Fruit fly (Drosophila melanogaster) whole organism, prepupa: ENCODE measurements around the gene nanos.
A peak's percentile ranks its signal among the peaks of the same experiment; 100 is the strongest.

ENCODE experiments used
- Blimp-1 ChIP-seq: fragments of 200-800 bp; sonication (Bioruptor generic); optimal IDR thresholded peaks from 3 replicates; lab custom pipeline; 2017; ENCODE audit warnings: missing biosample characterization, missing genetic modification characterization, mild to moderate bottlenecking, moderate library complexity, missing genetic modification reagents
- CG10631 ChIP-seq: fragments of 200-800 bp; sonication (Bioruptor generic); optimal IDR thresholded peaks from 2 replicates; lab custom pipeline; 2016; ENCODE audit warnings: missing biosample characterization, missing genetic modification characterization
- CG10669 ChIP-seq: fragments of 200-800 bp; sonication (Bioruptor generic); optimal IDR thresholded peaks from 3 replicates; lab custom pipeline; 2018; ENCODE audit warnings: missing biosample characterization, mild to moderate bottlenecking, missing genetic modification characterization, moderate library complexity
- CG11762 ChIP-seq: fragments of 200-800 bp; sonication (Bioruptor generic); optimal IDR thresholded peaks from 3 replicates; lab custom pipeline; 2016; ENCODE audit warnings: missing biosample characterization, missing genetic modification characterization; ENCODE audit not compliant: insufficient read depth
- CG11902 ChIP-seq: fragments of 200-800 bp; sonication (Bioruptor generic); optimal IDR thresholded peaks from 3 replicates; lab custom pipeline; 2016; ENCODE audit warnings: missing biosample characterization, missing genetic modification characterization
- CG1621 ChIP-seq: fragments of 200-800 bp; sonication (Bioruptor generic); optimal IDR thresholded peaks from 3 replicates; lab custom pipeline; 2018; ENCODE audit warnings: missing biosample characterization, mild to moderate bottlenecking, missing genetic modification characterization
- CG16779 ChIP-seq: fragments of 200-800 bp; sonication (Bioruptor generic); optimal IDR thresholded peaks from 3 replicates; lab custom pipeline; 2017; ENCODE audit warnings: missing biosample characterization, mild to moderate bottlenecking, missing genetic modification characterization
- CG3032 ChIP-seq: fragments of 200-800 bp; optimal IDR thresholded peaks from 2 replicates; lab custom pipeline; 2019; ENCODE audit warnings: missing biosample characterization, mild to moderate bottlenecking, missing genetic modification characterization, moderate library complexity
- CG31627 ChIP-seq: fragments of 200-800 bp; sonication (Bioruptor generic); optimal IDR thresholded peaks from 3 replicates; lab custom pipeline; 2016; ENCODE audit warnings: missing biosample characterization, missing genetic modification characterization
- CG32006 ChIP-seq: fragments of 200-800 bp; sonication (Bioruptor generic); optimal IDR thresholded peaks from 3 replicates; lab custom pipeline; 2017; ENCODE audit warnings: missing biosample characterization, mild to moderate bottlenecking, missing genetic modification characterization
- CG34406 ChIP-seq: fragments of 200-800 bp; sonication (Bioruptor generic); optimal IDR thresholded peaks from 3 replicates; lab custom pipeline; 2016; ENCODE audit warnings: missing biosample characterization, missing genetic modification characterization
- CG3919 ChIP-seq: fragments of 200-800 bp; sonication (Bioruptor generic); optimal IDR thresholded peaks from 3 replicates; lab custom pipeline; 2016; ENCODE audit warnings: missing biosample characterization, missing genetic modification characterization
- CG4318 ChIP-seq: fragments of 200-800 bp; sonication (Bioruptor generic); optimal IDR thresholded peaks from 3 replicates; lab custom pipeline; 2017; ENCODE audit warnings: missing biosample characterization, mild to moderate bottlenecking, missing genetic modification characterization
- CG6163 ChIP-seq: fragments of 200-800 bp; sonication (Bioruptor generic); IDR thresholded peaks from 3 replicates; pipeline ENCODE4 v1.3.6; 2022; ENCODE audit warnings: missing biosample characterization, missing genetic modification characterization
- CG6276 ChIP-seq: fragments of 200-800 bp; sonication (Bioruptor generic); optimal IDR thresholded peaks from 2 replicates; lab custom pipeline; 2017; ENCODE audit warnings: missing biosample characterization, mild to moderate bottlenecking, missing genetic modification characterization
- CG6792 ChIP-seq: fragments of 200-800 bp; sonication (Bioruptor generic); optimal IDR thresholded peaks from 3 replicates; lab custom pipeline; 2016; ENCODE audit warnings: missing biosample characterization, missing genetic modification characterization
- CG6808 ChIP-seq: fragments of 200-800 bp; sonication (Bioruptor generic); optimal IDR thresholded peaks from 3 replicates; lab custom pipeline; 2017; ENCODE audit warnings: missing biosample characterization, missing genetic modification characterization, mild to moderate bottlenecking, moderate library complexity, missing genetic modification reagents
- CG6854 ChIP-seq: fragments of 200-800 bp; sonication (Bioruptor generic); optimal IDR thresholded peaks from 2 replicates; lab custom pipeline; 2017; ENCODE audit warnings: missing biosample characterization, mild to moderate bottlenecking, missing genetic modification characterization
- CG7368 ChIP-seq: fragments of 200-800 bp; sonication (Bioruptor generic); optimal IDR thresholded peaks from 3 replicates; lab custom pipeline; 2016; ENCODE audit warnings: missing biosample characterization, missing genetic modification characterization
- CG8119 ChIP-seq: fragments of 200-800 bp; sonication (Bioruptor generic); IDR thresholded peaks from 3 replicates; pipeline ENCODE4 v1.3.6; 2022; ENCODE audit warnings: missing biosample characterization, missing genetic modification characterization
- CG8632 ChIP-seq: fragments of 200-800 bp; sonication (Bioruptor generic); optimal IDR thresholded peaks from 3 replicates; lab custom pipeline; 2016; ENCODE audit warnings: missing biosample characterization, missing genetic modification characterization
- CG9139 ChIP-seq: fragments of 200-800 bp; sonication (Bioruptor generic); optimal IDR thresholded peaks from 3 replicates; lab custom pipeline; 2017; ENCODE audit warnings: missing biosample characterization, mild to moderate bottlenecking, missing genetic modification characterization
- Eip75B ChIP-seq: fragments of 200-800 bp; sonication (Bioruptor generic); optimal IDR thresholded peaks from 3 replicates; lab custom pipeline; 2016; ENCODE audit warnings: missing biosample characterization, missing genetic modification characterization
- Eip93F ChIP-seq: fragments of 200-800 bp; sonication (Bioruptor generic); optimal IDR thresholded peaks from 2 replicates; lab custom pipeline; 2016; ENCODE audit warnings: missing biosample characterization, mild to moderate bottlenecking, missing genetic modification characterization
- Ets21C ChIP-seq: fragments of 200-800 bp; sonication (Bioruptor generic); optimal IDR thresholded peaks from 3 replicates; lab custom pipeline; 2016; ENCODE audit warnings: missing biosample characterization, missing genetic modification characterization
- Ets96B ChIP-seq: fragments of 200-800 bp; optimal IDR thresholded peaks from 2 replicates; lab custom pipeline; 2019; ENCODE audit warnings: missing biosample characterization, mild to moderate bottlenecking, missing genetic modification characterization, moderate library complexity
- Gug ChIP-seq: fragments of 200-800 bp; sonication (Bioruptor generic); IDR thresholded peaks from 2 replicates; pipeline ENCODE4 v1.3.6; 2022; ENCODE audit warnings: missing biosample characterization, missing genetic modification characterization
- Hr38 ChIP-seq: sonication (Bioruptor generic); optimal IDR thresholded peaks from 2 replicates; lab custom pipeline; 2016; ENCODE audit warnings: missing biosample characterization, missing genetic modification characterization
- Hr39 ChIP-seq: fragments of 200-800 bp; sonication (Bioruptor generic); optimal IDR thresholded peaks from 2 replicates; lab custom pipeline; 2016; ENCODE audit warnings: missing biosample characterization, missing genetic modification characterization
- Hr4 ChIP-seq: fragments of 200-800 bp; sonication (Bioruptor generic); optimal IDR thresholded peaks from 3 replicates; lab custom pipeline; 2016; ENCODE audit warnings: missing biosample characterization, missing genetic modification characterization
- Lpt ChIP-seq: fragments of 200-800 bp; sonication (Bioruptor generic); optimal IDR thresholded peaks from 3 replicates; lab custom pipeline; 2016; ENCODE audit warnings: missing biosample characterization, missing genetic modification characterization
- Met ChIP-seq: fragments of 200-800 bp; sonication (Bioruptor generic); optimal IDR thresholded peaks from 3 replicates; lab custom pipeline; 2016; ENCODE audit warnings: missing biosample characterization, missing genetic modification characterization
- OdsH ChIP-seq: fragments of 200-800 bp; sonication (Bioruptor generic); optimal IDR thresholded peaks from 3 replicates; lab custom pipeline; 2016; ENCODE audit warnings: missing biosample characterization, missing genetic modification characterization
- Sox14 ChIP-seq: fragments of 200-800 bp; sonication (Bioruptor generic); optimal IDR thresholded peaks from 3 replicates; lab custom pipeline; 2016; ENCODE audit warnings: missing biosample characterization, missing genetic modification characterization
- Sox15 ChIP-seq: fragments of 200-800 bp; sonication (Bioruptor generic); optimal IDR thresholded peaks from 3 replicates; lab custom pipeline; 2016; ENCODE audit warnings: missing biosample characterization, missing genetic modification characterization
- acj6 ChIP-seq: fragments of 200-800 bp; sonication (Bioruptor generic); optimal IDR thresholded peaks from 3 replicates; lab custom pipeline; 2016; ENCODE audit warnings: missing biosample characterization, missing genetic modification characterization
- cyc ChIP-seq: fragments of 200-800 bp; sonication (Bioruptor generic); optimal IDR thresholded peaks from 3 replicates; lab custom pipeline; 2016; ENCODE audit warnings: missing biosample characterization, missing genetic modification characterization
- dac ChIP-seq: fragments of 200-800 bp; sonication (Bioruptor generic); optimal IDR thresholded peaks from 2 replicates; lab custom pipeline; 2017; ENCODE audit warnings: missing biosample characterization, mild to moderate bottlenecking, missing genetic modification characterization
- eg ChIP-seq: fragments of 200-800 bp; sonication (Bioruptor generic); IDR thresholded peaks from 3 replicates; pipeline ENCODE4 v1.3.6; 2022; ENCODE audit warnings: missing biosample characterization, missing genetic modification characterization
- esn ChIP-seq: fragments of 200-800 bp; sonication (Bioruptor generic); optimal IDR thresholded peaks from 2 replicates; lab custom pipeline; 2016; ENCODE audit warnings: missing biosample characterization, mild to moderate bottlenecking, missing genetic modification characterization, moderate library complexity
- fd59A ChIP-seq: fragments of 200-800 bp; sonication (Bioruptor generic); optimal IDR thresholded peaks from 2 replicates; lab custom pipeline; 2017; ENCODE audit warnings: missing biosample characterization, mild to moderate bottlenecking, missing genetic modification characterization, missing genetic modification reagents
- fd85E ChIP-seq: fragments of 200-800 bp; sonication (Bioruptor generic); optimal IDR thresholded peaks from 3 replicates; lab custom pipeline; 2016; ENCODE audit warnings: missing biosample characterization, missing genetic modification characterization
- lz ChIP-seq: fragments of 200-800 bp; sonication (Bioruptor generic); optimal IDR thresholded peaks from 3 replicates; lab custom pipeline; 2016; ENCODE audit warnings: missing biosample characterization, missing genetic modification characterization
- net ChIP-seq: fragments of 200-800 bp; sonication (Bioruptor generic); optimal IDR thresholded peaks from 3 replicates; lab custom pipeline; 2016; ENCODE audit warnings: missing biosample characterization, missing genetic modification characterization
- pdm3 ChIP-seq: fragments of 200-800 bp; sonication (Bioruptor generic); optimal IDR thresholded peaks from 3 replicates; lab custom pipeline; 2016; ENCODE audit warnings: missing biosample characterization, missing genetic modification characterization
- salr ChIP-seq, 2 experiments: fragments of 200-800 bp; sonication (Bioruptor generic); optimal IDR thresholded peaks; 3 replicates each; lab custom pipeline; 2016 to 2018; ENCODE audit warnings: missing biosample characterization in 2 of 2, missing genetic modification characterization in 2 of 2, mild to moderate bottlenecking in 1 of 2
- spab ChIP-seq: fragments of 200-800 bp; sonication (Bioruptor generic); optimal IDR thresholded peaks from 2 replicates; lab custom pipeline; 2017; ENCODE audit warnings: missing biosample characterization, mild to moderate bottlenecking, missing genetic modification characterization, missing genetic modification reagents
- ss ChIP-seq, 2 experiments: fragments of 200-800 bp; sonication (Bioruptor generic); optimal IDR thresholded peaks; 2 replicates in 1 of 2; 3 replicates in 1 of 2; lab custom pipeline; 2017 to 2018; ENCODE audit warnings: mild to moderate bottlenecking in 2 of 2, missing biosample characterization in 2 of 2, missing genetic modification characterization in 2 of 2, moderate library complexity in 1 of 2
- svp ChIP-seq: fragments of 200-800 bp; sonication (Bioruptor generic); peaks from one replicate; lab custom pipeline; 2016; ENCODE audit warnings: missing biosample characterization, missing genetic modification characterization
- topi ChIP-seq: fragments of 200-800 bp; sonication (Bioruptor generic); optimal IDR thresholded peaks from 3 replicates; lab custom pipeline; 2016; ENCODE audit warnings: missing biosample characterization, missing genetic modification characterization
- vri ChIP-seq: fragments of 200-800 bp; sonication (Bioruptor generic); optimal IDR thresholded peaks from 3 replicates; lab custom pipeline; 2016; ENCODE audit warnings: missing biosample characterization, mild to moderate bottlenecking, missing genetic modification characterization

Gene nanos

DNA sequence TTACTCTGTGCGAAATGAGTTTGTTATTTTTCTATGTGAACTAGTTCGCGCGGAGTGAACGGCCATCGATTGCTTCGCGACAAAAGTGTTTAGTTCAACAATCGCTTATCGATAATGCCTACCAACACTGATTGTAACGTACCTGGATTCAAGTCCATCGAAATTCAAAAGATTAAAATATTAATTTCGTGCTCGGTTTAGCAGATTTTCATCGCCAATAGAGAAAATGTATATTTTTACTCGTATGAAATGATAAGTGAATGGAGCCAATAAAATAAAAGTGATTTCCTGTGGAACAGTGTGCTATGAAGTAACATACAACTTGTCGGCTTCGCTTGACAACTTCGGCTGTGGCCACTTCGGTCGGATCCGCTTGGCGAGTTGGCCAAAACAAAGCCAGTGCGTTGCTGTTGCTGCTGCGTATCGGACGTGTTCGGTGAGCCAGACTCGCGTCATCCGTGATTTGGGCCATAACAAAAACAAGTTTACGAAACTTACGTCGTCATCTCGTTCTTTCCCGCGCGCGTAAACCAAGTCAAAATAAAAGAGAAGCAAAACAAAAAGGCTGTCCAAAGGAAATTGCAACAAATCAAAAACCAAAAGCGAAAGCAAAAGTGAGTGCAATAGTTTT is 23.3 kb downstream of the nanos start, which contains the start of the genes CG5555 and myd:
CG5555 (minus strand) TSS at position 276 of the 631 bp plus-strand sequence.
myd (plus strand) TSS at position 397 of the 631 bp plus-strand sequence.
- peak; percentile 70 for TF ChIP-seq CG34406
- TF ChIP-seq Hr38 = no peak
- no peak for TF ChIP-seq CG6276
- TF ChIP-seq CG16779 = no peak
- TF ChIP-seq CG9139 = peak; percentile 28
- TF ChIP-seq CG6808 = no peak
- TF ChIP-seq CG11762 (GFP tag; lab: Kevin White, UChicago) = no peak
- peak; percentile 76 for TF ChIP-seq Sox14
- peak; percentile 79 for TF ChIP-seq svp
- TF ChIP-seq net (GFP tag; lab: Kevin White, UChicago) = peak; percentile 34
- peak; percentile 33 for TF ChIP-seq CG1621 (tag; lab: Kevin White, UChicago)
- peak; percentile 75 for TF ChIP-seq pdm3 (GFP tag; lab: Kevin White, UChicago)
- TF ChIP-seq CG32006 (GFP tag; lab: Kevin White, UChicago) = no peak
- TF ChIP-seq OdsH (GFP tag; lab: Kevin White, UChicago) = peak; percentile 70
- TF ChIP-seq salr (GFP tag; optimal IDR thresholded peaks at IDR 0.05; lab: Kevin White, UChicago) = no peak
- peak; percentile 20 for TF ChIP-seq CG7368 (GFP tag; lab: Kevin White, UChicago)
- TF ChIP-seq CG10669 = no peak
- TF ChIP-seq CG10631 (GFP tag; lab: Kevin White, UChicago) = no peak
- TF ChIP-seq fd85E (GFP tag; lab: Kevin White, UChicago) = no peak
- TF ChIP-seq lz (GFP tag; lab: Kevin White, UChicago) = peak; percentile 66
- no peak for TF ChIP-seq dac (GFP tag; lab: Kevin White, UChicago)
- TF ChIP-seq CG3919 (GFP tag; lab: Kevin White, UChicago) = peak; percentile 16
- TF ChIP-seq esn = peak; percentile 74
- peak; percentile 16 for TF ChIP-seq Eip93F (GFP tag; lab: Kevin White, UChicago)
- peak; percentile 89 for TF ChIP-seq Blimp-1 (GFP tag; lab: Kevin White, UChicago)
- TF ChIP-seq ss (GFP tag; optimal IDR thresholded peaks at IDR 0.05; lab: Kevin White, UChicago) = peak; percentile 29 to 54
- TF ChIP-seq CG4318 (GFP tag; lab: Kevin White, UChicago) = peak; percentile 2
- peak; percentile 39 for TF ChIP-seq cyc (GFP tag; lab: Kevin White, UChicago)
- TF ChIP-seq Eip75B (GFP tag; lab: Kevin White, UChicago) = peak; percentile 68
- TF ChIP-seq CG11902 (GFP tag; lab: Kevin White, UChicago) = no peak
- TF ChIP-seq CG8119 (GFP tag; lab: Robert Waterston, UW) = no peak; the same call in 1 of the 3 replicates
- TF ChIP-seq CG6163 (GFP tag; lab: Robert Waterston, UW) = peak; percentile 59
- peak; percentile 48 for TF ChIP-seq CG3032 (tag; lab: Kevin White, UChicago)
- no peak for TF ChIP-seq spab
- peak; percentile 17 for TF ChIP-seq Lpt (GFP tag; lab: Kevin White, UChicago)
- TF ChIP-seq vri = peak; percentile 97
- peak; percentile 73 for TF ChIP-seq Hr4 (GFP tag; lab: Kevin White, UChicago)
- TF ChIP-seq Gug (GFP tag; lab: Robert Waterston, UW) = no peak
- TF ChIP-seq CG31627 (GFP tag; lab: Kevin White, UChicago) = peak; percentile 55
- TF ChIP-seq fd59A (GFP tag; lab: Kevin White, UChicago) = peak; percentile 11
- peak; percentile 51 for TF ChIP-seq CG6792 (GFP tag; lab: Kevin White, UChicago)
- TF ChIP-seq topi = peak; percentile 57
- no peak; the same call in none of the 3 replicates for TF ChIP-seq eg (GFP tag; lab: Robert Waterston, UW)
- peak; percentile 62 for TF ChIP-seq Met (GFP tag; lab: Kevin White, UChicago)
- peak; percentile 53 for TF ChIP-seq acj6 (GFP tag; lab: Kevin White, UChicago)
- no peak for TF ChIP-seq CG6854 (GFP tag; lab: Kevin White, UChicago)
- TF ChIP-seq Ets21C (GFP tag; lab: Kevin White, UChicago) = peak; percentile 45
- TF ChIP-seq CG8632 (GFP tag; lab: Kevin White, UChicago) = peak; percentile 54
- no peak for TF ChIP-seq Sox15
- TF ChIP-seq Hr39 (GFP tag; lab: Kevin White, UChicago) = peak; percentile 62
- TF ChIP-seq Ets96B (tag; lab: Kevin White, UChicago) = peak; percentile 46
